Fruit fly (Drosophila melanogaster) Kc167 (cell line): ENCODE results near the gene CG13690.

Experiments used
- Myc ChIP-seq: fragments of >200 bp; optimal IDR thresholded peaks from 2 replicates; lab custom pipeline; 2017; ENCODE audit warnings: missing external identifiers
- Sin3A ChIP-seq: fragments of >200 bp; optimal IDR thresholded peaks from 2 replicates; lab custom pipeline; 2018; ENCODE audit warnings: missing external identifiers
- insv ChIP-seq: fragments of >200 bp; optimal IDR thresholded peaks from 3 replicates; lab custom pipeline; 2018; ENCODE audit warnings: missing external identifiers
- psq ChIP-seq: fragments of >200 bp; optimal IDR thresholded peaks from 2 replicates; lab custom pipeline; 2017; ENCODE audit warnings: missing external identifiers
- ttk ChIP-seq: sonication (Bioruptor generic); optimal IDR thresholded peaks from 2 replicates; lab custom pipeline; 2017; ENCODE audit warnings: missing external identifiers

DNA sequence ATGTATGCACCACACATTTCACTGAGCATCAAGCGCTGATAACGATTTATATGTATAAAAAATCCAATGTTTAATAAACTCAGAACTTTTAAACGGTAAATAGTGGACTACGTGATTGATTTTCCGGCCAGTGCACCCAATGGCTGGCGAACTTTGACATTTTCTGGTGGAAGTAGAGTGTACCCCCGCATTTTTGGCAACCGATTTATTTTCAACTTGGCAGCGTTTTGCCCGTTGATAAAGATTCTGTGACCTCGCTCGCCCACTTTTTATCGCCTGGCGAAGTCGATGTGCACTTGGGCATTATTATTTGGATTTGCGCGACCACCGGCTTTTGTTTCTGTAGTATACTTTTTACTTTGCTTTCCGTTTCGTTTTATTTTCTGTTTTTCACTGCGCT lies 5.6 kb downstream of the CG13690 start:
- TF ChIP-seq ttk (lab: Kevin White, UChicago) (no peak), psq (lab: Kevin White, UChicago) (no peak), Sin3A (no peak), insv (lab: Kevin White, UChicago) (no peak), Myc (lab: Kevin White, UChicago) (no peak)
